Fruit fly (Drosophila melanogaster) whole organism, prepupa: ENCODE data around the gene nudE.

Source experiments
- Blimp-1 ChIP-seq: fragments of 200-800 bp; sonication (Bioruptor generic); optimal IDR thresholded peaks from 3 replicates; lab custom pipeline; 2017; ENCODE audit warnings: missing biosample characterization, missing genetic modification characterization, mild to moderate bottlenecking, moderate library complexity, missing genetic modification reagents
- CG10631 ChIP-seq: fragments of 200-800 bp; sonication (Bioruptor generic); optimal IDR thresholded peaks from 2 replicates; lab custom pipeline; 2016; ENCODE audit warnings: missing biosample characterization, missing genetic modification characterization
- CG10669 ChIP-seq: fragments of 200-800 bp; sonication (Bioruptor generic); optimal IDR thresholded peaks from 3 replicates; lab custom pipeline; 2018; ENCODE audit warnings: missing biosample characterization, mild to moderate bottlenecking, missing genetic modification characterization, moderate library complexity
- CG11294 ChIP-seq: fragments of 200-800 bp; sonication (Bioruptor generic); IDR thresholded peaks from 2 replicates; pipeline ENCODE4 v1.3.6; 2022; ENCODE audit warnings: missing biosample characterization, missing genetic modification characterization
- CG11762 ChIP-seq: fragments of 200-800 bp; sonication (Bioruptor generic); optimal IDR thresholded peaks from 3 replicates; lab custom pipeline; 2016; ENCODE audit warnings: missing biosample characterization, missing genetic modification characterization; ENCODE audit not compliant: insufficient read depth
- CG11902 ChIP-seq: fragments of 200-800 bp; sonication (Bioruptor generic); optimal IDR thresholded peaks from 3 replicates; lab custom pipeline; 2016; ENCODE audit warnings: missing biosample characterization, missing genetic modification characterization
- CG16779 ChIP-seq: fragments of 200-800 bp; sonication (Bioruptor generic); optimal IDR thresholded peaks from 3 replicates; lab custom pipeline; 2017; ENCODE audit warnings: missing biosample characterization, mild to moderate bottlenecking, missing genetic modification characterization
- CG3032 ChIP-seq: fragments of 200-800 bp; optimal IDR thresholded peaks from 2 replicates; lab custom pipeline; 2019; ENCODE audit warnings: missing biosample characterization, mild to moderate bottlenecking, missing genetic modification characterization, moderate library complexity
- CG31627 ChIP-seq: fragments of 200-800 bp; sonication (Bioruptor generic); optimal IDR thresholded peaks from 3 replicates; lab custom pipeline; 2016; ENCODE audit warnings: missing biosample characterization, missing genetic modification characterization
- CG32006 ChIP-seq: fragments of 200-800 bp; sonication (Bioruptor generic); optimal IDR thresholded peaks from 3 replicates; lab custom pipeline; 2017; ENCODE audit warnings: missing biosample characterization, mild to moderate bottlenecking, missing genetic modification characterization
- CG4318 ChIP-seq: fragments of 200-800 bp; sonication (Bioruptor generic); optimal IDR thresholded peaks from 3 replicates; lab custom pipeline; 2017; ENCODE audit warnings: missing biosample characterization, mild to moderate bottlenecking, missing genetic modification characterization
- CG6163 ChIP-seq: fragments of 200-800 bp; sonication (Bioruptor generic); IDR thresholded peaks from 3 replicates; pipeline ENCODE4 v1.3.6; 2022; ENCODE audit warnings: missing biosample characterization, missing genetic modification characterization
- CG6276 ChIP-seq: fragments of 200-800 bp; sonication (Bioruptor generic); optimal IDR thresholded peaks from 2 replicates; lab custom pipeline; 2017; ENCODE audit warnings: missing biosample characterization, mild to moderate bottlenecking, missing genetic modification characterization
- CG6792 ChIP-seq: fragments of 200-800 bp; sonication (Bioruptor generic); optimal IDR thresholded peaks from 3 replicates; lab custom pipeline; 2016; ENCODE audit warnings: missing biosample characterization, missing genetic modification characterization
- CG6808 ChIP-seq: fragments of 200-800 bp; sonication (Bioruptor generic); optimal IDR thresholded peaks from 3 replicates; lab custom pipeline; 2017; ENCODE audit warnings: missing biosample characterization, missing genetic modification characterization, mild to moderate bottlenecking, moderate library complexity, missing genetic modification reagents
- CG6854 ChIP-seq: fragments of 200-800 bp; sonication (Bioruptor generic); optimal IDR thresholded peaks from 2 replicates; lab custom pipeline; 2017; ENCODE audit warnings: missing biosample characterization, mild to moderate bottlenecking, missing genetic modification characterization
- CG7368 ChIP-seq: fragments of 200-800 bp; sonication (Bioruptor generic); optimal IDR thresholded peaks from 3 replicates; lab custom pipeline; 2016; ENCODE audit warnings: missing biosample characterization, missing genetic modification characterization
- CG8632 ChIP-seq: fragments of 200-800 bp; sonication (Bioruptor generic); optimal IDR thresholded peaks from 3 replicates; lab custom pipeline; 2016; ENCODE audit warnings: missing biosample characterization, missing genetic modification characterization
- Eip75B ChIP-seq: fragments of 200-800 bp; sonication (Bioruptor generic); optimal IDR thresholded peaks from 3 replicates; lab custom pipeline; 2016; ENCODE audit warnings: missing biosample characterization, missing genetic modification characterization
- Eip78C ChIP-seq: fragments of 200-800 bp; sonication (Bioruptor generic); peaks from one replicate; lab custom pipeline; 2016; ENCODE audit warnings: missing biosample characterization, missing genetic modification characterization
- Eip93F ChIP-seq: fragments of 200-800 bp; sonication (Bioruptor generic); optimal IDR thresholded peaks from 2 replicates; lab custom pipeline; 2016; ENCODE audit warnings: missing biosample characterization, mild to moderate bottlenecking, missing genetic modification characterization
- Ets21C ChIP-seq: fragments of 200-800 bp; sonication (Bioruptor generic); optimal IDR thresholded peaks from 3 replicates; lab custom pipeline; 2016; ENCODE audit warnings: missing biosample characterization, missing genetic modification characterization
- Ets96B ChIP-seq: fragments of 200-800 bp; optimal IDR thresholded peaks from 2 replicates; lab custom pipeline; 2019; ENCODE audit warnings: missing biosample characterization, mild to moderate bottlenecking, missing genetic modification characterization, moderate library complexity
- Gug ChIP-seq: fragments of 200-800 bp; sonication (Bioruptor generic); IDR thresholded peaks from 2 replicates; pipeline ENCODE4 v1.3.6; 2022; ENCODE audit warnings: missing biosample characterization, missing genetic modification characterization
- Hr38 ChIP-seq: sonication (Bioruptor generic); optimal IDR thresholded peaks from 2 replicates; lab custom pipeline; 2016; ENCODE audit warnings: missing biosample characterization, missing genetic modification characterization
- Hr39 ChIP-seq: fragments of 200-800 bp; sonication (Bioruptor generic); optimal IDR thresholded peaks from 2 replicates; lab custom pipeline; 2016; ENCODE audit warnings: missing biosample characterization, missing genetic modification characterization
- Hr4 ChIP-seq: fragments of 200-800 bp; sonication (Bioruptor generic); optimal IDR thresholded peaks from 3 replicates; lab custom pipeline; 2016; ENCODE audit warnings: missing biosample characterization, missing genetic modification characterization
- Lpt ChIP-seq: fragments of 200-800 bp; sonication (Bioruptor generic); optimal IDR thresholded peaks from 3 replicates; lab custom pipeline; 2016; ENCODE audit warnings: missing biosample characterization, missing genetic modification characterization
- OdsH ChIP-seq: fragments of 200-800 bp; sonication (Bioruptor generic); optimal IDR thresholded peaks from 3 replicates; lab custom pipeline; 2016; ENCODE audit warnings: missing biosample characterization, missing genetic modification characterization
- Sox102F ChIP-seq: fragments of 200-800 bp; sonication (Bioruptor generic); optimal IDR thresholded peaks from 2 replicates; lab custom pipeline; 2016; ENCODE audit warnings: missing biosample characterization, mild to moderate bottlenecking, missing genetic modification characterization
- Sox14 ChIP-seq: fragments of 200-800 bp; sonication (Bioruptor generic); optimal IDR thresholded peaks from 3 replicates; lab custom pipeline; 2016; ENCODE audit warnings: missing biosample characterization, missing genetic modification characterization
- Sox15 ChIP-seq: fragments of 200-800 bp; sonication (Bioruptor generic); optimal IDR thresholded peaks from 3 replicates; lab custom pipeline; 2016; ENCODE audit warnings: missing biosample characterization, missing genetic modification characterization
- achi ChIP-seq: fragments of 200-800 bp; sonication (Bioruptor generic); optimal IDR thresholded peaks from 3 replicates; lab custom pipeline; 2016; ENCODE audit warnings: missing biosample characterization, missing genetic modification characterization
- acj6 ChIP-seq: fragments of 200-800 bp; sonication (Bioruptor generic); optimal IDR thresholded peaks from 3 replicates; lab custom pipeline; 2016; ENCODE audit warnings: missing biosample characterization, missing genetic modification characterization
- dac ChIP-seq: fragments of 200-800 bp; sonication (Bioruptor generic); optimal IDR thresholded peaks from 2 replicates; lab custom pipeline; 2017; ENCODE audit warnings: missing biosample characterization, mild to moderate bottlenecking, missing genetic modification characterization
- dsx ChIP-seq: fragments of 200-800 bp; optimal IDR thresholded peaks from 3 replicates; lab custom pipeline; 2019; ENCODE audit warnings: missing biosample characterization, mild to moderate bottlenecking, missing genetic modification characterization, moderate library complexity; ENCODE audit not compliant: poor library complexity, severe bottlenecking
- fd59A ChIP-seq: fragments of 200-800 bp; sonication (Bioruptor generic); optimal IDR thresholded peaks from 2 replicates; lab custom pipeline; 2017; ENCODE audit warnings: missing biosample characterization, mild to moderate bottlenecking, missing genetic modification characterization, missing genetic modification reagents
- fd85E ChIP-seq: fragments of 200-800 bp; sonication (Bioruptor generic); optimal IDR thresholded peaks from 3 replicates; lab custom pipeline; 2016; ENCODE audit warnings: missing biosample characterization, missing genetic modification characterization
- lz ChIP-seq: fragments of 200-800 bp; sonication (Bioruptor generic); optimal IDR thresholded peaks from 3 replicates; lab custom pipeline; 2016; ENCODE audit warnings: missing biosample characterization, missing genetic modification characterization
- net ChIP-seq: fragments of 200-800 bp; sonication (Bioruptor generic); optimal IDR thresholded peaks from 3 replicates; lab custom pipeline; 2016; ENCODE audit warnings: missing biosample characterization, missing genetic modification characterization
- salr ChIP-seq, 2 experiments: fragments of 200-800 bp; sonication (Bioruptor generic); optimal IDR thresholded peaks; 3 replicates each; lab custom pipeline; 2016 to 2018; ENCODE audit warnings: missing biosample characterization in 2 of 2, missing genetic modification characterization in 2 of 2, mild to moderate bottlenecking in 1 of 2
- spab ChIP-seq: fragments of 200-800 bp; sonication (Bioruptor generic); optimal IDR thresholded peaks from 2 replicates; lab custom pipeline; 2017; ENCODE audit warnings: missing biosample characterization, mild to moderate bottlenecking, missing genetic modification characterization, missing genetic modification reagents
- ss ChIP-seq, 2 experiments: fragments of 200-800 bp; sonication (Bioruptor generic); optimal IDR thresholded peaks; 2 replicates in 1 of 2; 3 replicates in 1 of 2; lab custom pipeline; 2017 to 2018; ENCODE audit warnings: mild to moderate bottlenecking in 2 of 2, missing biosample characterization in 2 of 2, missing genetic modification characterization in 2 of 2, moderate library complexity in 1 of 2
- svp ChIP-seq: fragments of 200-800 bp; sonication (Bioruptor generic); peaks from one replicate; lab custom pipeline; 2016; ENCODE audit warnings: missing biosample characterization, missing genetic modification characterization
- topi ChIP-seq: fragments of 200-800 bp; sonication (Bioruptor generic); optimal IDR thresholded peaks from 3 replicates; lab custom pipeline; 2016; ENCODE audit warnings: missing biosample characterization, missing genetic modification characterization
- vri ChIP-seq: fragments of 200-800 bp; sonication (Bioruptor generic); optimal IDR thresholded peaks from 3 replicates; lab custom pipeline; 2016; ENCODE audit warnings: missing biosample characterization, mild to moderate bottlenecking, missing genetic modification characterization

The nudE gene

dm6 chr3L:9872035-9872434, 27.0 kb upstream of the nudE start (continued):
- TF ChIP-seq dsx (GFP tag; lab: Kevin White, UChicago): no peak
- peak; percentile 60 for TF ChIP-seq acj6 (GFP tag; lab: Kevin White, UChicago)
- no peak for TF ChIP-seq Hr39 (GFP tag; lab: Kevin White, UChicago)
- TF ChIP-seq CG6792 (GFP tag; lab: Kevin White, UChicago): no peak
- peak; percentile 38; the same call in 2 of the 3 replicates for TF ChIP-seq CG6163
- peak; percentile 25 for TF ChIP-seq Ets96B (tag; lab: Kevin White, UChicago)
- no peak for TF ChIP-seq CG4318 (GFP tag; lab: Kevin White, UChicago)
- TF ChIP-seq, all 60 proteins: peak for 21

dm6 chr3L:9878685-9879084, 20.4 kb upstream of the nudE start, which contains the start of gene CG34382:
Gene CG34382, plus strand, starts transcription at chr3L:9878985.
- TF ChIP-seq CG11902 (no peak), Hr4 (GFP tag; lab: Kevin White, UChicago) (no peak), dsx (GFP tag; lab: Kevin White, UChicago) (no peak)
- TF ChIP-seq, all 60 proteins: peak for 0

dm6 chr3L:9888630-9889130, 10.4 kb upstream of the nudE start, which contains the start of the genes Taf2 and CalpB:
Gene Taf2, minus strand, starts transcription at chr3L:9888683.
Gene CalpB, plus strand, starts transcription at chr3L:9888762.
- TF ChIP-seq Sox102F (GFP tag; lab: Kevin White, UChicago): peak; percentile 23
- peak; percentile 80 for TF ChIP-seq svp (GFP tag; lab: Kevin White, UChicago)
- TF ChIP-seq Hr39 (GFP tag; lab: Kevin White, UChicago): peak; percentile 62
- peak; percentile 92 for TF ChIP-seq CG3032 (tag; lab: Kevin White, UChicago)
- TF ChIP-seq Hr38 (GFP tag; lab: Kevin White, UChicago): no peak
- TF ChIP-seq Sox15 (GFP tag; lab: Kevin White, UChicago): peak; percentile 60
- no peak for TF ChIP-seq fd85E (GFP tag; lab: Kevin White, UChicago)
- peak; percentile 86 for TF ChIP-seq CG6276 (GFP tag; lab: Kevin White, UChicago)
- peak; percentile 28 for TF ChIP-seq CG6854
- peak; percentile 89 for TF ChIP-seq CG10631 (GFP tag; lab: Kevin White, UChicago)
- peak; percentile 74 for TF ChIP-seq spab (GFP tag; lab: Kevin White, UChicago)
- TF ChIP-seq CG8632: peak; percentile 81
- TF ChIP-seq fd59A (GFP tag; lab: Kevin White, UChicago): peak; percentile 19
- TF ChIP-seq CG11762: peak; percentile 80
- TF ChIP-seq achi (GFP tag; lab: Kevin White, UChicago): peak; percentile 83
- TF ChIP-seq net: peak; percentile 72
- TF ChIP-seq lz (GFP tag; lab: Kevin White, UChicago): peak; percentile 73
- TF ChIP-seq vri (GFP tag; lab: Kevin White, UChicago): no peak
- peak; percentile 78 for TF ChIP-seq CG6792 (GFP tag; lab: Kevin White, UChicago)
- peak; percentile 86 for TF ChIP-seq Gug
- TF ChIP-seq Sox14 (GFP tag; lab: Kevin White, UChicago): peak; percentile 53
- peak; percentile 67 for TF ChIP-seq Blimp-1 (GFP tag; lab: Kevin White, UChicago)
- TF ChIP-seq CG31627: peak; percentile 75
- TF ChIP-seq Lpt (GFP tag; lab: Kevin White, UChicago): peak; percentile 82
- TF ChIP-seq salr (GFP tag; optimal IDR thresholded peaks at IDR 0.05; lab: Kevin White, UChicago): peak in 1 of 2 experiments; percentile 92
- TF ChIP-seq OdsH (GFP tag; lab: Kevin White, UChicago): peak; percentile 82
- peak; percentile 59 for TF ChIP-seq topi
- TF ChIP-seq ss (GFP tag; optimal IDR thresholded peaks at IDR 0.05; lab: Kevin White, UChicago): peak; percentile 71 to 83
- peak; percentile 79 for TF ChIP-seq CG10669
- TF ChIP-seq CG16779 (tag; lab: Kevin White, UChicago): peak; percentile 67
- peak; percentile 69; the same call in 1 of the 2 replicates for TF ChIP-seq CG11294 (GFP tag; lab: Robert Waterston, UW)
- TF ChIP-seq Eip78C (GFP tag; lab: Kevin White, UChicago): peak; percentile 92
- TF ChIP-seq dsx (GFP tag; lab: Kevin White, UChicago): peak; percentile 89
- TF ChIP-seq CG6808 (GFP tag; lab: Kevin White, UChicago): peak; percentile 82
- peak; percentile 94 for TF ChIP-seq Ets96B (tag; lab: Kevin White, UChicago)
- no peak for TF ChIP-seq dac
- TF ChIP-seq Eip75B (GFP tag; lab: Kevin White, UChicago): no peak
- peak; percentile 86 for TF ChIP-seq CG32006 (GFP tag; lab: Kevin White, UChicago)
- no peak for TF ChIP-seq Eip93F (GFP tag; lab: Kevin White, UChicago)
- no peak for TF ChIP-seq Ets21C
- TF ChIP-seq CG7368 (GFP tag; lab: Kevin White, UChicago): peak; percentile 78
